Fruit fly (Drosophila melanogaster) whole organism, embryonic: ENCODE data around the gene lama.
A peak's percentile ranks its signal among the peaks of the same experiment; 100 is the strongest.

Experiments used
- ATbp ChIP-seq: fragments of 200-800 bp; sonication (Bioruptor generic); optimal IDR thresholded peaks from 2 replicates; lab custom pipeline; 2017; ENCODE audit warnings: missing biosample characterization, mild to moderate bottlenecking, missing genetic modification characterization, missing genetic modification reagents
- Abd-B ChIP-seq: fragments of 200-800 bp; sonication (Bioruptor generic); optimal IDR thresholded peaks from 2 replicates; lab custom pipeline; 2018; ENCODE audit warnings: missing biosample characterization, mild to moderate bottlenecking, missing genetic modification characterization, moderate library complexity
- Asciz ChIP-seq: fragments of 200-800 bp; sonication (Bioruptor generic); optimal IDR thresholded peaks from 2 replicates; lab custom pipeline; 2017; ENCODE audit warnings: missing biosample characterization, mild to moderate bottlenecking, missing genetic modification characterization, missing genetic modification reagents
- CG1024 ChIP-seq: fragments of 200-800 bp; sonication (Bioruptor generic); IDR thresholded peaks from 2 replicates; pipeline ENCODE4 v1.3.6; 2022; ENCODE audit warnings: missing biosample characterization, missing genetic modification characterization
- CG10274 ChIP-seq: fragments of 200-800 bp; sonication (Bioruptor generic); optimal IDR thresholded peaks from 3 replicates; lab custom pipeline; 2017; ENCODE audit warnings: missing biosample characterization, mild to moderate bottlenecking, missing genetic modification characterization
- CG11695 ChIP-seq: fragments of 200-800 bp; sonication (Bioruptor generic); IDR thresholded peaks from 3 replicates; pipeline ENCODE4 v1.3.6; 2022; ENCODE audit warnings: missing biosample characterization, missing genetic modification characterization
- CG12071 ChIP-seq: fragments of 200-800 bp; sonication (Bioruptor generic); optimal IDR thresholded peaks from 3 replicates; lab custom pipeline; 2018; ENCODE audit warnings: missing biosample characterization, mild to moderate bottlenecking, missing genetic modification characterization
- CG14050 ChIP-seq: fragments of 200-800 bp; sonication (Bioruptor generic); IDR thresholded peaks from 3 replicates; pipeline ENCODE4 v1.3.6; 2022; ENCODE audit warnings: missing biosample characterization, missing genetic modification characterization
- CG14965 ChIP-seq: fragments of 200-800 bp; sonication (Bioruptor generic); optimal IDR thresholded peaks from 2 replicates; lab custom pipeline; 2016; ENCODE audit warnings: missing biosample characterization, missing genetic modification characterization, borderline replicate concordance
- CG15269 ChIP-seq: fragments of 200-800 bp; sonication (Bioruptor generic); optimal IDR thresholded peaks from 2 replicates; lab custom pipeline; 2018; ENCODE audit warnings: missing biosample characterization, mild to moderate bottlenecking, missing genetic modification characterization, moderate library complexity
- CG15479 ChIP-seq: fragments of 200-800 bp; sonication (Bioruptor generic); optimal IDR thresholded peaks from 3 replicates; lab custom pipeline; 2019; ENCODE audit warnings: missing biosample characterization, mild to moderate bottlenecking, missing genetic modification characterization, moderate library complexity
- CG4360 ChIP-seq: fragments of 200-800 bp; sonication (Bioruptor generic); IDR thresholded peaks from 2 replicates; pipeline ENCODE4 v1.3.6; 2022; ENCODE audit warnings: missing biosample characterization, missing genetic modification characterization
- CG7786 ChIP-seq: fragments of 200-800 bp; sonication (Bioruptor generic); optimal IDR thresholded peaks from 2 replicates; lab custom pipeline; 2016; ENCODE audit warnings: missing biosample characterization, missing genetic modification characterization
- CG8281 ChIP-seq: fragments of 200-800 bp; sonication (Bioruptor generic); optimal IDR thresholded peaks from 2 replicates; lab custom pipeline; 2018; ENCODE audit warnings: missing biosample characterization, mild to moderate bottlenecking, missing genetic modification characterization, moderate library complexity
- CG8359 ChIP-seq: fragments of 200-800 bp; sonication (Bioruptor generic); optimal IDR thresholded peaks from 2 replicates; lab custom pipeline; 2017; ENCODE audit warnings: missing biosample characterization, mild to moderate bottlenecking, missing genetic modification characterization, borderline replicate concordance
- CG9437 ChIP-seq: fragments of 200-800 bp; sonication (Bioruptor generic); optimal IDR thresholded peaks from 2 replicates; lab custom pipeline; 2018; ENCODE audit warnings: missing biosample characterization, mild to moderate bottlenecking, missing genetic modification characterization
- Chrac-16 ChIP-seq: fragments of 200-800 bp; sonication (Bioruptor generic); optimal IDR thresholded peaks from 3 replicates; lab custom pipeline; 2016; ENCODE audit warnings: missing biosample characterization, missing genetic modification characterization
- D19B ChIP-seq: fragments of 200-800 bp; sonication (Bioruptor generic); optimal IDR thresholded peaks from 2 replicates; lab custom pipeline; 2017; ENCODE audit warnings: missing biosample characterization, mild to moderate bottlenecking, missing genetic modification characterization
- Dip3 ChIP-seq: fragments of 200-800 bp; sonication (Bioruptor generic); optimal IDR thresholded peaks from 3 replicates; lab custom pipeline; 2016; ENCODE audit warnings: missing biosample characterization, missing genetic modification characterization
- Dp ChIP-seq: fragments of 200-800 bp; sonication (Bioruptor generic); optimal IDR thresholded peaks from 2 replicates; lab custom pipeline; 2018; ENCODE audit warnings: missing biosample characterization, mild to moderate bottlenecking, missing genetic modification characterization, moderate library complexity
- Ets97D ChIP-seq: fragments of 200-800 bp; sonication (Bioruptor generic); optimal IDR thresholded peaks from 3 replicates; lab custom pipeline; 2016; ENCODE audit warnings: missing biosample characterization, missing genetic modification characterization
- Fer1 ChIP-seq: fragments of 200-800 bp; sonication (Bioruptor generic); optimal IDR thresholded peaks from 2 replicates; lab custom pipeline; 2017; ENCODE audit warnings: missing biosample characterization, mild to moderate bottlenecking, missing genetic modification characterization
- HLH3B ChIP-seq: fragments of 200-800 bp; sonication (Bioruptor generic); IDR thresholded peaks from 2 replicates; pipeline ENCODE4 v1.3.6; 2022; ENCODE audit warnings: missing biosample characterization, missing genetic modification characterization
- Hr51 ChIP-seq, 2 experiments: fragments of 200-800 bp; sonication (Bioruptor generic); optimal IDR thresholded peaks; 2 replicates in 1 of 2; 3 replicates in 1 of 2; lab custom pipeline; 2016 to 2018; ENCODE audit warnings: missing biosample characterization in 2 of 2, missing genetic modification characterization in 2 of 2, mild to moderate bottlenecking in 1 of 2, moderate library complexity in 1 of 2
- MTF-1 ChIP-seq: fragments of 200-800 bp; sonication (Bioruptor generic); optimal IDR thresholded peaks from 2 replicates; lab custom pipeline; 2018; ENCODE audit warnings: missing biosample characterization, mild to moderate bottlenecking, missing genetic modification characterization, borderline replicate concordance
- Med ChIP-seq: fragments of 200-800 bp; sonication (Bioruptor generic); peaks from one replicate; lab custom pipeline; 2016; ENCODE audit warnings: missing biosample characterization, missing genetic modification characterization, mild to moderate bottlenecking, inconsistent platforms, moderate library complexity
- Myb ChIP-seq: fragments of 200-800 bp; sonication (Bioruptor generic); optimal IDR thresholded peaks from 2 replicates; lab custom pipeline; 2016; ENCODE audit warnings: missing biosample characterization, missing genetic modification characterization
- NK7.1 ChIP-seq: fragments of 200-800 bp; sonication (Bioruptor generic); optimal IDR thresholded peaks from 3 replicates; lab custom pipeline; 2016; ENCODE audit warnings: missing biosample characterization, missing genetic modification characterization
- Oaz ChIP-seq: fragments of 200-800 bp; sonication (Bioruptor generic); IDR thresholded peaks from 2 replicates; pipeline ENCODE4 v1.3.6; 2022; ENCODE audit warnings: missing biosample characterization, missing genetic modification characterization
- PHDP ChIP-seq: fragments of 200-800 bp; sonication (Bioruptor generic); optimal IDR thresholded peaks from 3 replicates; lab custom pipeline; 2018; ENCODE audit warnings: missing biosample characterization, mild to moderate bottlenecking, missing genetic modification characterization, moderate library complexity
- Sin3A ChIP-seq: fragments of >200 bp; optimal IDR thresholded peaks from 2 replicates; lab custom pipeline; 2018
- crc ChIP-seq: fragments of 200-800 bp; sonication (Bioruptor generic); optimal IDR thresholded peaks from 2 replicates; lab custom pipeline; 2016; ENCODE audit warnings: missing biosample characterization, missing genetic modification characterization
- dpn ChIP-seq, 2 experiments: fragments of 200-800 bp; sonication (Bioruptor generic); optimal IDR thresholded peaks; 3 replicates each; lab custom pipeline; 2016; ENCODE audit warnings: missing biosample characterization in 2 of 2, missing genetic modification characterization in 2 of 2
- dysf ChIP-seq: fragments of 200-800 bp; sonication (Bioruptor generic); IDR thresholded peaks from 3 replicates; pipeline ENCODE4 v1.3.6; 2022; ENCODE audit warnings: missing biosample characterization, missing genetic modification characterization
- eve ChIP-seq, 2 experiments: fragments of >200 bp; optimal IDR thresholded peaks; 2 replicates each; lab custom pipeline; 2017; ENCODE audit warnings: missing biosample characterization in 2 of 2, missing genetic modification characterization in 2 of 2
- exex ChIP-seq: fragments of 200-800 bp; sonication (Bioruptor generic); optimal IDR thresholded peaks from 4 replicates; lab custom pipeline; 2018; ENCODE audit warnings: missing biosample characterization, mild to moderate bottlenecking, missing genetic modification characterization, moderate library complexity
- grn ChIP-seq: fragments of 200-800 bp; sonication (Bioruptor generic); optimal IDR thresholded peaks from 3 replicates; lab custom pipeline; 2017; ENCODE audit warnings: missing biosample characterization, missing genetic modification characterization
- gt ChIP-seq: fragments of 200-800 bp; sonication (Bioruptor generic); IDR thresholded peaks from 2 replicates; pipeline ENCODE4 v1.3.6; 2022; ENCODE audit warnings: missing biosample characterization, missing genetic modification characterization
- jigr1 ChIP-seq: fragments of 200-800 bp; sonication (Bioruptor generic); IDR thresholded peaks from 3 replicates; pipeline ENCODE4 v1.3.6; 2022; ENCODE audit warnings: missing biosample characterization, missing genetic modification characterization
- jumu ChIP-seq: fragments of 200-800 bp; sonication (Bioruptor generic); optimal IDR thresholded peaks from 3 replicates; lab custom pipeline; 2016; ENCODE audit warnings: missing biosample characterization, missing genetic modification characterization
- lab ChIP-seq: fragments of 200-800 bp; sonication (Bioruptor generic); optimal IDR thresholded peaks from 3 replicates; lab custom pipeline; 2017; ENCODE audit warnings: missing biosample characterization, missing genetic modification characterization, mild to moderate bottlenecking, moderate library complexity, missing genetic modification reagents
- lov ChIP-seq, 2 experiments: fragments of 200-800 bp in 1 of 2; fragments of >200 bp in 1 of 2; sonication (Bioruptor generic) in 1 of 2; IDR thresholded peaks in 1 of 2; optimal IDR thresholded peaks in 1 of 2; 2 replicates in 1 of 2; 3 replicates in 1 of 2; pipeline versions ENCODE4 v1.3.6 to Lab custom; 2017 to 2022; ENCODE audit warnings: missing biosample characterization in 1 of 2, missing genetic modification characterization in 1 of 2
- luna ChIP-seq: fragments of 200-800 bp; sonication (Bioruptor generic); optimal IDR thresholded peaks from 2 replicates; lab custom pipeline; 2016; ENCODE audit warnings: missing biosample characterization, missing genetic modification characterization
- mirr ChIP-seq: fragments of 200-800 bp; sonication (Bioruptor generic); optimal IDR thresholded peaks from 3 replicates; lab custom pipeline; 2018; ENCODE audit warnings: missing biosample characterization, mild to moderate bottlenecking, missing genetic modification characterization
- nerfin-1 ChIP-seq: fragments of 200-800 bp; sonication (Bioruptor generic); optimal IDR thresholded peaks from 3 replicates; lab custom pipeline; 2019; ENCODE audit warnings: missing biosample characterization, mild to moderate bottlenecking, missing genetic modification characterization, moderate library complexity
- nmo ChIP-seq: fragments of 200-800 bp; sonication (Bioruptor generic); optimal IDR thresholded peaks from 2 replicates; lab custom pipeline; 2018; ENCODE audit warnings: missing biosample characterization, mild to moderate bottlenecking, missing genetic modification characterization, moderate library complexity
- repo ChIP-seq: fragments of 200-800 bp; sonication (Bioruptor generic); optimal IDR thresholded peaks from 2 replicates; lab custom pipeline; 2016; ENCODE audit warnings: missing biosample characterization, missing genetic modification characterization
- shn ChIP-seq: fragments of 200-800 bp; sonication (Bioruptor generic); optimal IDR thresholded peaks from 3 replicates; lab custom pipeline; 2016; ENCODE audit warnings: missing biosample characterization, missing genetic modification characterization
- sqz ChIP-seq: fragments of 200-800 bp; sonication (Bioruptor generic); optimal IDR thresholded peaks from 3 replicates; lab custom pipeline; 2018; ENCODE audit warnings: missing biosample characterization, mild to moderate bottlenecking, missing genetic modification characterization
- sug ChIP-seq: fragments of 200-800 bp; optimal IDR thresholded peaks from 2 replicates; lab custom pipeline; 2019; ENCODE audit warnings: missing biosample characterization, mild to moderate bottlenecking, missing genetic modification characterization, moderate library complexity
- vvl ChIP-seq: fragments of 200-800 bp; sonication (Bioruptor generic); IDR thresholded peaks from 2 replicates; pipeline ENCODE4 v1.3.6; 2022; ENCODE audit warnings: missing biosample characterization, missing genetic modification characterization

Gene lama

dm6 chr3L:5348987-5349386, 6.7 kb downstream of the lama start:
- TF ChIP-seq CG14965 (GFP tag; lab: Kevin White, UChicago) (no peak), dpn (GFP tag; optimal IDR thresholded peaks at IDR 0.05; lab: Kevin White, UChicago) (no peak), CG10274 (GFP tag; lab: Kevin White, UChicago) (no peak), sqz (GFP tag; lab: Kevin White, UChicago) (no peak), CG8281 (tag; lab: Kevin White, UChicago) (peak; percentile 84), Myb (GFP tag; lab: Kevin White, UChicago) (no peak), Dip3 (GFP tag; lab: Kevin White, UChicago) (no peak), CG15479 (GFP tag; lab: Kevin White, UChicago) (no peak), grn (GFP tag; lab: Kevin White, UChicago) (peak; percentile 52), jumu (no peak), Asciz (no peak), lov (optimal IDR thresholded peaks at IDR 0.05; lab: Kevin White, UChicago) (no peak), lov (GFP tag; IDR thresholded peaks at IDR 0.05; lab: Robert Waterston, UW) (no peak), Chrac-16 (GFP tag; lab: Kevin White, UChicago) (no peak), CG9437 (GFP tag; lab: Kevin White, UChicago) (no peak), CG14050 (GFP tag; lab: Robert Waterston, UW) (no peak), dysf (GFP tag; lab: Robert Waterston, UW) (no peak), shn (GFP tag; lab: Kevin White, UChicago) (no peak), ATbp (GFP tag; lab: Kevin White, UChicago) (no peak), Hr51 (GFP tag; optimal IDR thresholded peaks at IDR 0.05; lab: Kevin White, UChicago) (no peak), eve (GFP tag; optimal IDR thresholded peaks at IDR 0.05; lab: Kevin White, UChicago) (no peak), CG7786 (GFP tag; lab: Kevin White, UChicago) (no peak), CG8359 (no peak), CG11695 (GFP tag; lab: Robert Waterston, UW) (no peak), Sin3A (lab: Kevin White, UChicago) (no peak), gt (GFP tag; lab: Robert Waterston, UW) (no peak), HLH3B (GFP tag; lab: Robert Waterston, UW) (no peak), PHDP (tag; lab: Kevin White, UChicago) (no peak), repo (GFP tag; lab: Kevin White, UChicago) (no peak), CG15269 (tag; lab: Kevin White, UChicago) (no peak), Ets97D (GFP tag; lab: Kevin White, UChicago) (no peak), vvl (GFP tag; lab: Robert Waterston, UW) (no peak), CG12071 (GFP tag; lab: Kevin White, UChicago) (peak; percentile 2), Med (peak; percentile 45), nmo (no peak), mirr (peak; percentile 66), D19B (no peak), nerfin-1 (tag; lab: Kevin White, UChicago) (no peak), NK7.1 (GFP tag; lab: Kevin White, UChicago) (no peak), luna (GFP tag; lab: Kevin White, UChicago) (no peak), Dp (GFP tag; lab: Kevin White, UChicago) (no peak), Fer1 (GFP tag; lab: Kevin White, UChicago) (no peak), Oaz (no peak), CG4360 (GFP tag; lab: Robert Waterston, UW) (no peak), MTF-1 (no peak), crc (no peak), Abd-B (GFP tag; lab: Kevin White, UChicago) (no peak), lab (GFP tag; lab: Kevin White, UChicago) (peak; percentile 30), sug (tag; lab: Kevin White, UChicago) (no peak), exex (tag; lab: Kevin White, UChicago) (peak; percentile 75), CG1024 (GFP tag; lab: Robert Waterston, UW) (no peak), jigr1 (GFP tag; lab: Robert Waterston, UW) (no peak)
